Fruit fly (Drosophila melanogaster) whole organism, pupa: ENCODE results near the gene shv.

ENCODE experiments used
- CG10348 ChIP-seq: fragments of 200-800 bp; sonication (Bioruptor generic); IDR thresholded peaks from 2 replicates; pipeline ENCODE4 v1.3.6; 2022; ENCODE audit warnings: missing biosample characterization, missing genetic modification characterization
- CG12605 ChIP-seq: fragments of 200-800 bp; sonication (Bioruptor generic); IDR thresholded peaks from 2 replicates; pipeline ENCODE4 v1.3.6; 2022; ENCODE audit warnings: missing biosample characterization, missing genetic modification characterization
- CG13204 ChIP-seq: fragments of 200-800 bp; sonication (Bioruptor generic); optimal IDR thresholded peaks from 2 replicates; lab custom pipeline; 2018; ENCODE audit warnings: missing biosample characterization, mild to moderate bottlenecking, missing genetic modification characterization, moderate library complexity
- CG14655 ChIP-seq: fragments of 200-800 bp; sonication (Bioruptor generic); optimal IDR thresholded peaks from 3 replicates; lab custom pipeline; 2017; ENCODE audit warnings: mild to moderate bottlenecking, missing biosample characterization, missing genetic modification reagents, missing genetic modification characterization
- CG15710 ChIP-seq: fragments of 200-800 bp; sonication (Bioruptor generic); optimal IDR thresholded peaks from 2 replicates; lab custom pipeline; 2018; ENCODE audit warnings: missing biosample characterization, mild to moderate bottlenecking, missing genetic modification characterization, moderate library complexity
- CG17806 ChIP-seq: fragments of 200-800 bp; sonication (Bioruptor generic); optimal IDR thresholded peaks from 2 replicates; lab custom pipeline; 2018; ENCODE audit warnings: missing biosample characterization, mild to moderate bottlenecking, missing genetic modification characterization, moderate library complexity
- CG32121 ChIP-seq: fragments of 200-800 bp; sonication (Bioruptor generic); IDR thresholded peaks from 2 replicates; pipeline ENCODE4 v1.3.6; 2022; ENCODE audit warnings: missing biosample characterization, missing genetic modification characterization
- CG34367 ChIP-seq: fragments of 200-800 bp; sonication (Bioruptor generic); optimal IDR thresholded peaks from 2 replicates; lab custom pipeline; 2018; ENCODE audit warnings: missing biosample characterization, mild to moderate bottlenecking, missing genetic modification characterization
- CG4496 ChIP-seq: fragments of 200-800 bp; sonication (Bioruptor generic); IDR thresholded peaks from 3 replicates; pipeline ENCODE4 v1.3.6; 2022; ENCODE audit warnings: missing biosample characterization, missing genetic modification characterization
- CG8159 ChIP-seq: fragments of 200-800 bp; sonication (Bioruptor generic); optimal IDR thresholded peaks from 3 replicates; lab custom pipeline; 2018; ENCODE audit warnings: missing biosample characterization, mild to moderate bottlenecking, missing genetic modification characterization, moderate library complexity
- CG8301 ChIP-seq: fragments of 200-800 bp; sonication (Bioruptor generic); optimal IDR thresholded peaks from 2 replicates; lab custom pipeline; 2018; ENCODE audit warnings: missing biosample characterization, mild to moderate bottlenecking, missing genetic modification characterization
- CG9948 ChIP-seq: fragments of 200-800 bp; sonication (Bioruptor generic); optimal IDR thresholded peaks from 2 replicates; lab custom pipeline; 2018; ENCODE audit warnings: missing biosample characterization, mild to moderate bottlenecking, missing genetic modification characterization, moderate library complexity
- D1 ChIP-seq: fragments of 200-800 bp; sonication (Bioruptor generic); optimal IDR thresholded peaks from 2 replicates; lab custom pipeline; 2018; ENCODE audit warnings: missing biosample characterization, mild to moderate bottlenecking, missing genetic modification characterization, moderate library complexity
- EcR ChIP-seq: fragments of 200-800 bp; sonication (Bioruptor generic); optimal IDR thresholded peaks from 3 replicates; lab custom pipeline; 2019; ENCODE audit warnings: missing biosample characterization, missing genetic modification characterization, mild to moderate bottlenecking, moderate library complexity, missing genetic modification reagents
- Ets98B ChIP-seq: fragments of 200-800 bp; sonication (Bioruptor generic); IDR thresholded peaks from 2 replicates; pipeline ENCODE4 v1.3.6; 2022; ENCODE audit warnings: missing biosample characterization, missing genetic modification characterization
- Pif1A ChIP-seq: fragments of 200-800 bp; sonication (Bioruptor generic); optimal IDR thresholded peaks from 3 replicates; lab custom pipeline; 2016; ENCODE audit warnings: missing biosample characterization, missing genetic modification characterization
- Pif1B ChIP-seq: fragments of 200-800 bp; sonication (Bioruptor generic); optimal IDR thresholded peaks from 3 replicates; lab custom pipeline; 2016; ENCODE audit warnings: missing biosample characterization, missing genetic modification characterization
- Snoo ChIP-seq: fragments of 200-800 bp; sonication (Bioruptor generic); optimal IDR thresholded peaks from 3 replicates; lab custom pipeline; 2017; ENCODE audit warnings: missing biosample characterization, mild to moderate bottlenecking, missing genetic modification characterization, inconsistent platforms
- fd96Ca ChIP-seq: fragments of 200-800 bp; sonication (Bioruptor generic); IDR thresholded peaks from 3 replicates; pipeline ENCODE4 v1.3.6; 2022; ENCODE audit warnings: missing biosample characterization, missing genetic modification characterization
- gl ChIP-seq: fragments of 200-800 bp; sonication (Bioruptor generic); optimal IDR thresholded peaks from 2 replicates; lab custom pipeline; 2018; ENCODE audit warnings: missing biosample characterization, mild to moderate bottlenecking, missing genetic modification characterization
- rn ChIP-seq: fragments of 200-800 bp; sonication (Bioruptor generic); IDR thresholded peaks from 2 replicates; pipeline ENCODE4 v1.3.6; 2022; ENCODE audit warnings: missing biosample characterization, missing genetic modification characterization

Gene shv

DNA sequence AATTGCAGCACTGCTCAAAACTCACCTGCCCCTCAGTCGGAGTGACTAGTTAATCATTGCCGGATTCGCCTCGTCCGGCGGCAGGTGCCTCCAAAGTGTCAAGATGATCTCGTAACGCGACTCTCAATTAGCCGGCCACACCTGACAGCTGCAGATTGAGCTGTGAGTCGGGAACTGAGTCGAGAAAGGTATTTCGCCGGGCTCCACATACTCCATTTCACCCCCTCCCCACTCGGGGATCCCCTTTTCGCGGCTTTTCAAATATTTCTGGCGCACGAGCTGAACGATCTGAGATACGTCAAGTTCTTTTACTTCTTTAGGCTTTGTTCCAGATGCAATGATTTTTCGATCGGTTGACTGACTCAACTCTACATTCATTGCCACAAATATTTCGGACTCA, 26.5 kb upstream of the shv start:
- no peak for TF ChIP-seq CG32121 (GFP tag; lab: Robert Waterston, UW)
- no peak for TF ChIP-seq Snoo (tag; lab: Kevin White, UChicago)
- TF ChIP-seq fd96Ca (GFP tag; lab: Robert Waterston, UW) = no peak
- no peak for TF ChIP-seq Pif1A (GFP tag; lab: Kevin White, UChicago)
- no peak for TF ChIP-seq CG14655 (GFP tag; lab: Kevin White, UChicago)
- TF ChIP-seq CG13204 (GFP tag; lab: Kevin White, UChicago) = no peak
- no peak for TF ChIP-seq CG12605 (GFP tag; lab: Robert Waterston, UW)
- TF ChIP-seq CG17806 = no peak
- TF ChIP-seq Ets98B (GFP tag; lab: Robert Waterston, UW) = no peak
- no peak for TF ChIP-seq CG9948
- TF ChIP-seq, all 21 proteins: peak for 0

DNA sequence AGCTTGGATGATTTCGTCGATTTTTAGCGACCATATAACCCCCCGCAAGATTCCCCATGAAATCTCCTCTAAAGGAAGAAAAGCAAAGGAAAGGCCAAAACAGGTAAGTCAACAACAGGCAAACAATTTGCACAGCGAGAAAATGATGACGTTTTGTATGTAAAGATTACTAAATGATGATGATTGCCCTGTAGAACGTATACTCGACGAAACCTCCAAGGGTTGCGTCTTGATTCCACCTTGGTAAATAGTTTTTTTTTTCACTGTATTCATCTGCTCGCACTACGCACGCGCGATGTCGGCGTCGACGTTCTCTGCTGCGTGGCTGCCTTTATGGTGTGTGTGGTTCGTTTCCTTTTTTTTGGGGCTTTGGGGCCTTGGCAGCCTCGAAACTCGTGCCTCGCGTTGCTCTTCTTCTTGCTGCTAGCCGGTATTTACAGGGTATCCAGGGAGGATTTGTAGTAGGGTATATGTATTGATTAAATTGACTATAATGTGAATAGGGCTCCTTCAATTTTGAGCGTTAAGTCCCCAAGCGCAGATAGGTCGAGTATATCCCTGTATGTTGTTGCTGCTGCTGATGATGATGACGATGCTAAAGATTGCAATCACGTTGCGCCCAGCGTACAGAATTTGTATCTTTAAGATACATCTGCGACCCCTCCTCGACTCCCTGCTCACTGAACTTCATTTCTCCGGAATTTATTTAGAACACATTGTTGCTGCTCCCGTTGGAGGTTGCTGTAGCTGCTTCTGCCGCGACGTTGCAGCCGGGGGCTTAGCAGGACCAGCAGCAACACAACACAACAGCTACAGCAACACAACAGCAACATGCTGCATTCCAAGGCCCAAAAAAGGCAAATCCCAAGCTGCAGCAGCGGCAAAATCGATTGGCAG, 25.3 kb upstream of the shv start:
- peak; percentile 90 for TF ChIP-seq gl (tag; lab: Kevin White, UChicago)
- peak; percentile 93 for TF ChIP-seq CG15710 (tag; lab: Kevin White, UChicago)
- TF ChIP-seq Snoo (tag; lab: Kevin White, UChicago) = peak; percentile 89
- TF ChIP-seq rn = peak; percentile 91
- TF ChIP-seq CG13204 (GFP tag; lab: Kevin White, UChicago) = peak; percentile 88
- peak; percentile 90 for TF ChIP-seq CG17806
- peak; percentile 81 for TF ChIP-seq CG34367 (tag; lab: Kevin White, UChicago)
- peak; percentile 90 for TF ChIP-seq CG8159 (tag; lab: Kevin White, UChicago)
- peak; percentile 87 for TF ChIP-seq CG9948
- peak; percentile 79 for TF ChIP-seq EcR
- peak; percentile 94 for TF ChIP-seq Pif1B (GFP tag; lab: Kevin White, UChicago)
- peak; percentile 93 for TF ChIP-seq CG32121 (GFP tag; lab: Robert Waterston, UW)
- peak; percentile 98 for TF ChIP-seq fd96Ca (GFP tag; lab: Robert Waterston, UW)
- peak; percentile 96 for TF ChIP-seq CG4496 (GFP tag; lab: Robert Waterston, UW)
- peak; percentile 91 for TF ChIP-seq CG12605 (GFP tag; lab: Robert Waterston, UW)
- peak; percentile 91 for TF ChIP-seq Pif1A (GFP tag; lab: Kevin White, UChicago)
- peak; percentile 93 for TF ChIP-seq CG8301 (tag; lab: Kevin White, UChicago)
- TF ChIP-seq D1 (tag; lab: Kevin White, UChicago) = peak; percentile 77
- TF ChIP-seq Ets98B (GFP tag; lab: Robert Waterston, UW) = peak; percentile 96
- peak; percentile 93 for TF ChIP-seq CG14655 (GFP tag; lab: Kevin White, UChicago)
- TF ChIP-seq CG10348 = peak; percentile 69; the same call in 1 of the 2 replicates

DNA sequence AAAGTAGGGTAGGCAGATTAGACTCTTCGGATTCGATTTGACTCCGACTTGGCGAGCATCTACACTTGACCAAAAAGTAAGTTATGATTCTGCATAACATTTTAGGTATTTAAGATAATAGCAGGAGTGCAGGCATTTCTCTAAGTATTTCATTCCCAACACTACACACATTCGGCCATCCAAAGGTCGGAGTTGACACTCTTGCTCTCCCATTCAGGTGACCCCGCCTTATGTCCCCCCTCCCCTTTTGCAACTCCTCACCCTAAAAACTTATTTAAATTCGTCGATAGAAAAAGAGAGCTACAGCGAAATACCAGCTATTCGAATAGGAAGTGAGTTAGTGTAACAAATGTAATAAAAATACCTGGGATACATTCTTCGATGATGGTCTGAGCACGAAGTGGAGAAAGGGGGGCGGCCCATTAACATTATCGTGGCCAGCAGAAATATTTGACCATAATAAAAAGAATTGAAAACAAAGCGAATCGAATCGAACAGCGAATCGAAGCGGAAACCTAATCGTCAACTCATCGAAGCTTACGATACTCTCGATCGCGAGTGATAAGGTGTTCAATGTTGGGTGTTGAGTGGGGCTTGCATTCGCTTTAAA, 24.4 kb upstream of the shv start:
- TF ChIP-seq Snoo (tag; lab: Kevin White, UChicago) (no peak), D1 (tag; lab: Kevin White, UChicago) (no peak), CG15710 (tag; lab: Kevin White, UChicago) (no peak), CG34367 (tag; lab: Kevin White, UChicago) (no peak)
- TF ChIP-seq, all 21 proteins: peak for 0

DNA sequence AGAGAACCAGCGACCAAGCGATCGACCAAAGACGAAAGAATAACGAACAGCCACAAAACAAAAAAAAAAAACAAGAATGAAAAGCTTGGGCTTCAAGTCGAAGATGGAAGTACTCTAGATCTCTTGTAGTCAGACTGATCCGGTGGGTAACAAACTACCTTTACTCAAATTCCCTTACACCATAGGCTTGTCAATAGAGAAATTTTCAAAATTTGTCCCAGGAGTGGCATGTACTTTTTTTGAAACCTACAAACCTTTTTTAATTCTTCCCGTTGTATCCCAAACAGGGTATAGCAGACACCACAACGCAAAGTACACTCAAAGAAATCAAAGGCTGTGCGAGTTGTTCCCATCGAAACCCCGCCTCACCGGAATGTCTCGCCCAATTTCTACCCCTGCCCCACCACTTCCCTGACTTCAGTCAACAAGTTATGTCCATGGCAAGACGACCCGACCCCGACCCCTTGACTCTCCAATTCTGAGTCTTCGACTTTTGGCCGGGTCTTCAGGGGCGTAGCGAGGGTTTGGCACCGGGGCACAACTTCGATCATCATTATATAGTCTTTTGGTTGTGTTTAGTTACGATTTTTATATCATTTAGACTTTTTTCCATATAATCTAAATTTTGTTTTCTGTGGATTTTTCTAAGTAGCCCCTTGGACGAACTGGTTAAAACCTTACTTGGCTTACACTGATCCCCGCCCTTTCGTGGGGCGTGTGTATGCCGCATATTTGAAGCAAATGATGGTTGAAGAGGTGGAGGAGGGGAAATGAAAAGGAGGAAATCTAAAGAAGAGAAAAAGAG, 23.0 kb upstream of the shv start:
- TF ChIP-seq CG10348 (no peak; the same call in 1 of the 2 replicates), Pif1B (GFP tag; lab: Kevin White, UChicago) (peak; percentile 82), CG17806 (peak; percentile 81), Pif1A (GFP tag; lab: Kevin White, UChicago) (peak; percentile 87), CG8159 (tag; lab: Kevin White, UChicago) (peak; percentile 82), CG34367 (tag; lab: Kevin White, UChicago) (peak; percentile 70), CG14655 (GFP tag; lab: Kevin White, UChicago) (peak; percentile 88), CG32121 (GFP tag; lab: Robert Waterston, UW) (no peak), fd96Ca (GFP tag; lab: Robert Waterston, UW) (peak; percentile 77), Ets98B (GFP tag; lab: Robert Waterston, UW) (peak; percentile 34), EcR (peak; percentile 41), CG12605 (GFP tag; lab: Robert Waterston, UW) (peak; percentile 62; the same call in 1 of the 2 replicates), CG9948 (peak; percentile 83), gl (tag; lab: Kevin White, UChicago) (peak; percentile 61), CG8301 (tag; lab: Kevin White, UChicago) (peak; percentile 67), CG4496 (GFP tag; lab: Robert Waterston, UW) (peak; percentile 60), rn (no peak; the same call in 1 of the 2 replicates), CG13204 (GFP tag; lab: Kevin White, UChicago) (peak; percentile 43), D1 (tag; lab: Kevin White, UChicago) (peak; percentile 82), Snoo (tag; lab: Kevin White, UChicago) (peak; percentile 89), CG15710 (tag; lab: Kevin White, UChicago) (peak; percentile 81)
